Worm (Caenorhabditis elegans) whole organism, mixed stage, embryonic: Measurements from ENCODE around the gene ttll-12.

Experiments used
- blmp-1 ChIP-seq: fragments of 150-350 bp; optimal IDR thresholded peaks from 2 replicates; lab custom pipeline; 2014; ENCODE audit warnings: missing biosample characterization, missing genetic modification characterization
- ces-1 ChIP-seq: fragments of 150-350 bp; optimal IDR thresholded peaks from 2 replicates; lab custom pipeline; 2014; ENCODE audit warnings: missing biosample characterization, missing genetic modification reagents, missing genetic modification characterization
- elt-3 ChIP-seq: fragments of 150-350 bp; optimal IDR thresholded peaks from 2 replicates; lab custom pipeline; 2014; ENCODE audit warnings: missing biosample characterization, missing genetic modification characterization
- lsy-2 ChIP-seq: fragments of 150-350 bp; optimal IDR thresholded peaks from 2 replicates; lab custom pipeline; 2014; ENCODE audit warnings: missing biosample characterization, missing genetic modification characterization
- nhr-237 ChIP-seq: fragments of 150-350 bp; optimal IDR thresholded peaks from 2 replicates; lab custom pipeline; 2014; ENCODE audit warnings: missing biosample characterization, missing genetic modification characterization
- sem-2 ChIP-seq: fragments of 200-800 bp; sonication (Bioruptor generic); optimal IDR thresholded peaks from 2 replicates; lab custom pipeline; 2018; ENCODE audit warnings: mild to moderate bottlenecking, missing genetic modification characterization, missing compliant biosample characterization

DNA sequence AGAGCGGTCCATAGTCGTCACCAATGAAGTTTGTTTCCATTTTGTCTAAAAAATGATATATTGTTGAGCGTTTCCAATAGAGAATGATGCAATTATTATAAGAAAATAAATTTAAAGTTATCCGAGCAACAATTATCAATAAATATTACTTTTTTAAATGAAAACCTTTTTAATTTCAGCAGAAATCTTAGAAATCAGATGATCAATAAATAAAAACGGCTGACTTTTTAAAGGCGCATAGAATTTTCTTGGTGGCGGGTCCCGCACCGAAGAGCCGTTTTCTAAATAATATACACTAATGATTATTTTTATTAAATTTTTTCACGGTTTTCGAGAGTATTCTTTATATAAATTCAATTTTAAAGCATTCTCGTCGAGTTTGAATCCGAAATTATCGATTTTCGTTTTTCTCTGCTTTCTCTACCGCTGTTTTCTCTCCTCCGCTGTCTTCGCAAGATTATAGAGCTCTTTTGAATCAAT, 15.9 kb upstream of the ttll-12 start, which contains the start of gene rab-39:
- no peak for TF ChIP-seq elt-3 (tag; lab: Kevin White, UChicago)
- peak; percentile 74 for TF ChIP-seq ces-1
- no peak for TF ChIP-seq blmp-1 (tag; lab: Kevin White, UChicago)
- TF ChIP-seq sem-2 (GFP tag; lab: Kevin White, UChicago), result no peak
- no peak for TF ChIP-seq nhr-237 (tag; lab: Kevin White, UChicago)
- peak; percentile 12 for TF ChIP-seq lsy-2 (tag; lab: Kevin White, UChicago)
